Fruit fly (Drosophila melanogaster) whole organism, prepupa: ENCODE results near the gene Vha13.
A peak's percentile ranks its signal among the peaks of the same experiment; 100 is the strongest.

Experiments
- CG11762 ChIP-seq: fragments of 200-800 bp; sonication (Bioruptor generic); optimal IDR thresholded peaks from 3 replicates; lab custom pipeline; 2016; ENCODE audit warnings: missing biosample characterization, missing genetic modification characterization; ENCODE audit not compliant: insufficient read depth
- CG15336 ChIP-seq: fragments of 200-800 bp; sonication (Bioruptor generic); IDR thresholded peaks from 2 replicates; pipeline ENCODE4 v1.3.6; 2022; ENCODE audit warnings: missing biosample characterization, missing genetic modification characterization
- CG32006 ChIP-seq: fragments of 200-800 bp; sonication (Bioruptor generic); optimal IDR thresholded peaks from 3 replicates; lab custom pipeline; 2017; ENCODE audit warnings: missing biosample characterization, mild to moderate bottlenecking, missing genetic modification characterization
- CG34406 ChIP-seq: fragments of 200-800 bp; sonication (Bioruptor generic); optimal IDR thresholded peaks from 3 replicates; lab custom pipeline; 2016; ENCODE audit warnings: missing biosample characterization, missing genetic modification characterization
- CG3919 ChIP-seq: fragments of 200-800 bp; sonication (Bioruptor generic); optimal IDR thresholded peaks from 3 replicates; lab custom pipeline; 2016; ENCODE audit warnings: missing biosample characterization, missing genetic modification characterization
- CG4318 ChIP-seq: fragments of 200-800 bp; sonication (Bioruptor generic); optimal IDR thresholded peaks from 3 replicates; lab custom pipeline; 2017; ENCODE audit warnings: missing biosample characterization, mild to moderate bottlenecking, missing genetic modification characterization
- CG6163 ChIP-seq: fragments of 200-800 bp; sonication (Bioruptor generic); IDR thresholded peaks from 3 replicates; pipeline ENCODE4 v1.3.6; 2022; ENCODE audit warnings: missing biosample characterization, missing genetic modification characterization
- CG6792 ChIP-seq: fragments of 200-800 bp; sonication (Bioruptor generic); optimal IDR thresholded peaks from 3 replicates; lab custom pipeline; 2016; ENCODE audit warnings: missing biosample characterization, missing genetic modification characterization
- CG6854 ChIP-seq: fragments of 200-800 bp; sonication (Bioruptor generic); optimal IDR thresholded peaks from 2 replicates; lab custom pipeline; 2017; ENCODE audit warnings: missing biosample characterization, mild to moderate bottlenecking, missing genetic modification characterization
- CG7368 ChIP-seq: fragments of 200-800 bp; sonication (Bioruptor generic); optimal IDR thresholded peaks from 3 replicates; lab custom pipeline; 2016; ENCODE audit warnings: missing biosample characterization, missing genetic modification characterization
- CG8632 ChIP-seq: fragments of 200-800 bp; sonication (Bioruptor generic); optimal IDR thresholded peaks from 3 replicates; lab custom pipeline; 2016; ENCODE audit warnings: missing biosample characterization, missing genetic modification characterization
- Eip75B ChIP-seq: fragments of 200-800 bp; sonication (Bioruptor generic); optimal IDR thresholded peaks from 3 replicates; lab custom pipeline; 2016; ENCODE audit warnings: missing biosample characterization, missing genetic modification characterization
- Eip78C ChIP-seq: fragments of 200-800 bp; sonication (Bioruptor generic); peaks from one replicate; lab custom pipeline; 2016; ENCODE audit warnings: missing biosample characterization, missing genetic modification characterization
- Eip93F ChIP-seq: fragments of 200-800 bp; sonication (Bioruptor generic); optimal IDR thresholded peaks from 2 replicates; lab custom pipeline; 2016; ENCODE audit warnings: missing biosample characterization, mild to moderate bottlenecking, missing genetic modification characterization
- Ets21C ChIP-seq: fragments of 200-800 bp; sonication (Bioruptor generic); optimal IDR thresholded peaks from 3 replicates; lab custom pipeline; 2016; ENCODE audit warnings: missing biosample characterization, missing genetic modification characterization
- Gug ChIP-seq: fragments of 200-800 bp; sonication (Bioruptor generic); IDR thresholded peaks from 2 replicates; pipeline ENCODE4 v1.3.6; 2022; ENCODE audit warnings: missing biosample characterization, missing genetic modification characterization
- Hr38 ChIP-seq: sonication (Bioruptor generic); optimal IDR thresholded peaks from 2 replicates; lab custom pipeline; 2016; ENCODE audit warnings: missing biosample characterization, missing genetic modification characterization
- Hr4 ChIP-seq: fragments of 200-800 bp; sonication (Bioruptor generic); optimal IDR thresholded peaks from 3 replicates; lab custom pipeline; 2016; ENCODE audit warnings: missing biosample characterization, missing genetic modification characterization
- OdsH ChIP-seq: fragments of 200-800 bp; sonication (Bioruptor generic); optimal IDR thresholded peaks from 3 replicates; lab custom pipeline; 2016; ENCODE audit warnings: missing biosample characterization, missing genetic modification characterization
- Sox14 ChIP-seq: fragments of 200-800 bp; sonication (Bioruptor generic); optimal IDR thresholded peaks from 3 replicates; lab custom pipeline; 2016; ENCODE audit warnings: missing biosample characterization, missing genetic modification characterization
- Sox15 ChIP-seq: fragments of 200-800 bp; sonication (Bioruptor generic); optimal IDR thresholded peaks from 3 replicates; lab custom pipeline; 2016; ENCODE audit warnings: missing biosample characterization, missing genetic modification characterization
- acj6 ChIP-seq: fragments of 200-800 bp; sonication (Bioruptor generic); optimal IDR thresholded peaks from 3 replicates; lab custom pipeline; 2016; ENCODE audit warnings: missing biosample characterization, missing genetic modification characterization
- dsx ChIP-seq: fragments of 200-800 bp; optimal IDR thresholded peaks from 3 replicates; lab custom pipeline; 2019; ENCODE audit warnings: missing biosample characterization, mild to moderate bottlenecking, missing genetic modification characterization, moderate library complexity; ENCODE audit not compliant: poor library complexity, severe bottlenecking
- eg ChIP-seq: fragments of 200-800 bp; sonication (Bioruptor generic); IDR thresholded peaks from 3 replicates; pipeline ENCODE4 v1.3.6; 2022; ENCODE audit warnings: missing biosample characterization, missing genetic modification characterization
- fd85E ChIP-seq: fragments of 200-800 bp; sonication (Bioruptor generic); optimal IDR thresholded peaks from 3 replicates; lab custom pipeline; 2016; ENCODE audit warnings: missing biosample characterization, missing genetic modification characterization
- fkh ChIP-seq: fragments of 200-800 bp; sonication (Bioruptor generic); optimal IDR thresholded peaks from 3 replicates; lab custom pipeline; 2017; ENCODE audit warnings: missing biosample characterization, mild to moderate bottlenecking, missing genetic modification characterization, moderate library complexity
- lz ChIP-seq: fragments of 200-800 bp; sonication (Bioruptor generic); optimal IDR thresholded peaks from 3 replicates; lab custom pipeline; 2016; ENCODE audit warnings: missing biosample characterization, missing genetic modification characterization
- net ChIP-seq: fragments of 200-800 bp; sonication (Bioruptor generic); optimal IDR thresholded peaks from 3 replicates; lab custom pipeline; 2016; ENCODE audit warnings: missing biosample characterization, missing genetic modification characterization
- salr ChIP-seq, 2 experiments: fragments of 200-800 bp; sonication (Bioruptor generic); optimal IDR thresholded peaks; 3 replicates each; lab custom pipeline; 2016 to 2018; ENCODE audit warnings: missing biosample characterization in 2 of 2, missing genetic modification characterization in 2 of 2, mild to moderate bottlenecking in 1 of 2
- topi ChIP-seq: fragments of 200-800 bp; sonication (Bioruptor generic); optimal IDR thresholded peaks from 3 replicates; lab custom pipeline; 2016; ENCODE audit warnings: missing biosample characterization, missing genetic modification characterization
- vri ChIP-seq: fragments of 200-800 bp; sonication (Bioruptor generic); optimal IDR thresholded peaks from 3 replicates; lab custom pipeline; 2016; ENCODE audit warnings: missing biosample characterization, mild to moderate bottlenecking, missing genetic modification characterization

Gene Vha13

DNA sequence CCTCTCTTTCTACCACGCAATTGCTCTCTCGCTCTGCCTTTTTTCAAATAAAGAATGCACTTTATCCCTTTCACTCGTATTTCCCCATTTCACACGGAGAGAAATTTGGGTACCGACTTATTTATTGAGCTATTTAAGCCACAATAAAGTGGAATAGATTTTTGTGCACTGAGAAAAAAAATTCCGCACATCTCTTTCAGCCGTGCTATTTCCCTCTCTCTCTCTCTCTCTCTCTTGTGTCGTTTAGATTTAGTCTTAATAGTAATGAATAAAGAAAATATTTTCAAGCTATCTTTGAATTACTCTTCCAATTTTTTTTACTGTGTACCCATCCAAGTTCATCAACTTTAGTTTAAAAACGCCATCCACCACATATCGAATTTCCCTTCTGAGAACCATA, 20.6 kb downstream of the Vha13 start (continued):
- TF ChIP-seq salr (GFP tag; optimal IDR thresholded peaks at IDR 0.05; lab: Kevin White, UChicago) (peak; percentile 29 to 46), Eip93F (GFP tag; lab: Kevin White, UChicago) (no peak), acj6 (GFP tag; lab: Kevin White, UChicago) (peak; percentile 81), CG6854 (no peak), CG32006 (GFP tag; lab: Kevin White, UChicago) (peak; percentile 75), CG11762 (GFP tag; lab: Kevin White, UChicago) (peak; percentile 57), Eip78C (peak; percentile 94)

DNA sequence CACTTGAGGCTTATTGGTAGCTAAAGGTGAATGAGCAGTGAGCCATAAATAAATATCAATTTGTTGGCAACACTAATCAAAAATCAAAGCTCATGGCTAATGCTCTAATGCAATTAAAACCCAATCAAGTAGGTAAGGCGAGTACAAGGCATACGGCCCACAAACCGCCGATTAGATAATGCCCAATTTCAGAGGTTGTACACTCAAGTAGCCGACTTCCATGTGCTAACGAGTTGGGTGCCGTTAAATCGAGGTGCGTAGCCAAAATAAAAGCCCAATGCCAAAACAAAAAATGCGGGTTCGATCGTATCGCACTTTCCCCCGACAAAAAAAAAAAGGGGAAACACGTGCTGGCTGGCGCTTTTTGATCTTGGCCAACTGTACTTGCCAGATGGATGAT, 22.2 kb downstream of the Vha13 start:
- TF ChIP-seq Sox15 (GFP tag; lab: Kevin White, UChicago) (no peak), vri (GFP tag; lab: Kevin White, UChicago) (peak; percentile 62)

DNA sequence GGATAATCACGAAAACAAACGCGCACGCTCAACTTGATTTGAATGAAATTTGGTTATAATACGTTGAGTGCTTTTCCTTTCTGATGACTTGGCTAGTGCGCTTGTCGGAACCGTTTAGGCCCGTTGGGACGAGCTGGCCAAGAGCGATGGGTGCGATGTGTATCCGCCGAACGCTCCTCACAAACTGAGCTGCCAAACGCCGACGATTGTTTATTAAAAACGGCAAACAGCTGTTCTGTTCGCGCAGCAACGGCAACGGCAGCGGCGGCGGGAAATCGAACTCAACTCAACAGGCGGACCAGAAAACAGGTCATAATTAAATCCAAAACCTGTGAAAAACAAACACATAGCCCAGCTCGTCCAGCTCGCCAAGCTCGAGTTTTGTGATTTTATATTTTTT, 23.2 kb downstream of the Vha13 start:
- TF ChIP-seq Hr4: no peak
- TF ChIP-seq Sox14 (GFP tag; lab: Kevin White, UChicago): no peak
- no peak for TF ChIP-seq CG6792 (GFP tag; lab: Kevin White, UChicago)
- no peak for TF ChIP-seq salr (GFP tag; optimal IDR thresholded peaks at IDR 0.05; lab: Kevin White, UChicago)
- TF ChIP-seq Eip78C: peak; percentile 25
- TF ChIP-seq CG32006 (GFP tag; lab: Kevin White, UChicago): no peak
- TF ChIP-seq topi (GFP tag; lab: Kevin White, UChicago): no peak
- no peak for TF ChIP-seq CG6854
- TF ChIP-seq Sox15 (GFP tag; lab: Kevin White, UChicago): no peak
- TF ChIP-seq CG8632 (GFP tag; lab: Kevin White, UChicago): no peak
- TF ChIP-seq CG3919 (GFP tag; lab: Kevin White, UChicago): no peak
- TF ChIP-seq Gug: no peak
- peak; percentile 14; the same call in 1 of the 3 replicates for TF ChIP-seq CG6163
- TF ChIP-seq fkh: peak; percentile 42
- no peak for TF ChIP-seq CG34406 (GFP tag; lab: Kevin White, UChicago)
- no peak for TF ChIP-seq net (GFP tag; lab: Kevin White, UChicago)
- no peak for TF ChIP-seq fd85E
- TF ChIP-seq CG4318 (GFP tag; lab: Kevin White, UChicago): no peak
- no peak for TF ChIP-seq CG15336 (GFP tag; lab: Robert Waterston, UW)
- no peak for TF ChIP-seq eg (GFP tag; lab: Robert Waterston, UW)
- no peak for TF ChIP-seq lz (GFP tag; lab: Kevin White, UChicago)
- no peak for TF ChIP-seq Ets21C (GFP tag; lab: Kevin White, UChicago)

DNA sequence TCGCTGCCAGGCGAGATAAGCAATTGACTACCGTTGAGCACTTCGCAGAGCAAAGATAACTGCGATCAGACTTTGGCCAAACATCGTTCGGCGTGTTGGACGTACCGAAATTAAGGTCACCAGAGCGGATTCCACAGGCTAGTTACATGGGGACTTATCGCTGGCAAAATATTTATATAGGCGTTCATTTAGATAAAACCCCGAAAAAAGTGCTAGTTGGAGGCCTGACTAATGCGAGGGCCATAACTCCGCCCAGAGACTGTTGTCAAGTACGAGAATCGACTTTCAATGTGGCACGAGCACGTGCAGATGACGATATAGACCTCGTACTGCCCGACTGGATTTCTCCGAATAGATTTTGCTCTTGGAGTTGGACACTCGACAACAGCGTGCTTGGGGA, 24.3 kb downstream of the Vha13 start:
- no peak for TF ChIP-seq Hr38 (GFP tag; lab: Kevin White, UChicago)
- TF ChIP-seq fkh: peak; percentile 41
- TF ChIP-seq, all 60 proteins: peak for 1

DNA sequence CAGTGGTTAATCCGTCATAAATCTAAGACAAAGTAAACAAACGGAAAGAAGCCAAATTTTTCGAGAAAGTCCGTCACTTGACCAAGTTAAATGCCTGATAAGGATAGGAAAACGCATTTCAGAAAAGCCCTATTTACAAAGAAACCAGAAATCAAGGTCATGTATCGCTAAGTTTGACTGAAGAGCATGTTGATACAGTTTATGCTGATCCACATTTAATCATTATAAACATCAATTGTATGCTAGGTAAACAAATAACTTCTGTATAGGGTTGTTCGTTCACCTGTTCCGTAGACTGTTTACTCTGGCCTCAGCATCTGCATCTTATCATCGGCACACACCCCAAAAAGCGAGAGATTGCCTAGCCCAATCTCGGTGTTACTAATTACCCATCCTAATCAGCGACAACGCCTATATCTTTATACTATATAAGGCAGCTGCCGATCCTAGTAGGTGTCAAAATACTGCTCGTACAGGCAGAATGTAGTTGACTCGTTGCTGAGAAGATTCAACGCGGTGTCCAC, 31.2 kb downstream of the Vha13 start, which contains the start of gene CG16727:
CG16727 (plus strand) TSS at position 474 of the 524 bp plus-strand sequence.
- TF ChIP-seq Eip75B (GFP tag; lab: Kevin White, UChicago): no peak
- no peak for TF ChIP-seq CG7368 (GFP tag; lab: Kevin White, UChicago)
- no peak for TF ChIP-seq lz (GFP tag; lab: Kevin White, UChicago)
- TF ChIP-seq fkh: peak; percentile 77
- no peak for TF ChIP-seq dsx
- TF ChIP-seq Sox15 (GFP tag; lab: Kevin White, UChicago): no peak
- no peak for TF ChIP-seq OdsH (GFP tag; lab: Kevin White, UChicago)

DNA sequence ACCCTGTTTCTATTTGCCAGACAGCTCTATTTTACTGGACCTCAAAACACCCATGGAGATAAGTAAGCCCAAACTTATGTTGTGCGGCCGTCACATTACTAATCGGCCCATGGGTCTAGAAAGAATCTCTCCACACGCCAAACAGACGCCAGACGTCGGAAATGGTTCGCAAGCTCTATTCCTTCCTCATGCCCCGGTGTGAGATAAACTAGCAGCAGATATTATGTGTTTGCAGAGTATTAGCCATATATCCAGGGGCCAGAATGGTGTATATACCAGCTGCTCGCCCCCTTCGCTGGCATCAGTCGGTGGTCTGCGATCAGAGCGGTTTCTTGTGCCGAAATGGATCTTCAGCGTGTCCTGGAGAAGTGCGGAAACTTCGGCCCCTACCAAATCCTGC, 34.3 kb downstream of the Vha13 start, which contains the start of gene CG17752:
CG17752 (plus strand) TSS at position 301 of the 400 bp plus-strand sequence.
- peak; percentile 10 for TF ChIP-seq fkh
- TF ChIP-seq CG7368 (GFP tag; lab: Kevin White, UChicago): no peak
